Fruit fly (Drosophila melanogaster) whole organism, embryonic: ENCODE data around the gene CG11560.
A peak's percentile ranks its signal among the peaks of the same experiment; 100 is the strongest.

Source experiments
- Asciz ChIP-seq: fragments of 200-800 bp; sonication (Bioruptor generic); optimal IDR thresholded peaks from 2 replicates; lab custom pipeline; 2017; ENCODE audit warnings: missing biosample characterization, mild to moderate bottlenecking, missing genetic modification characterization, missing genetic modification reagents
- BEAF-32 ChIP-seq: fragments of 200-800 bp; sonication (Bioruptor generic); optimal IDR thresholded peaks from 3 replicates; lab custom pipeline; 2017; ENCODE audit warnings: missing biosample characterization, missing genetic modification characterization, mild to moderate bottlenecking, moderate library complexity, missing genetic modification reagents
- CG10267 ChIP-seq: fragments of 200-800 bp; sonication (Bioruptor generic); optimal IDR thresholded peaks from 2 replicates; lab custom pipeline; 2018; ENCODE audit warnings: missing biosample characterization, mild to moderate bottlenecking, missing genetic modification characterization, moderate library complexity
- CG10543 ChIP-seq: fragments of 200-800 bp; sonication (Bioruptor generic); optimal IDR thresholded peaks from 3 replicates; lab custom pipeline; 2017; ENCODE audit warnings: missing biosample characterization, mild to moderate bottlenecking, missing genetic modification characterization, moderate library complexity
- CG11093 ChIP-seq: fragments of 200-800 bp; sonication (Bioruptor generic); IDR thresholded peaks from 3 replicates; pipeline ENCODE4 v1.3.6; 2022; ENCODE audit warnings: missing biosample characterization, missing genetic modification characterization
- CG11695 ChIP-seq: fragments of 200-800 bp; sonication (Bioruptor generic); IDR thresholded peaks from 3 replicates; pipeline ENCODE4 v1.3.6; 2022; ENCODE audit warnings: missing biosample characterization, missing genetic modification characterization
- CG13296 ChIP-seq: fragments of 200-800 bp; sonication (Bioruptor generic); optimal IDR thresholded peaks from 3 replicates; lab custom pipeline; 2018; ENCODE audit warnings: missing biosample characterization, mild to moderate bottlenecking, missing genetic modification characterization
- CG14667 ChIP-seq: fragments of 200-800 bp; sonication (Bioruptor generic); IDR thresholded peaks from 2 replicates; pipeline ENCODE4 v1.3.6; 2022; ENCODE audit warnings: missing biosample characterization, missing genetic modification characterization
- CG14710 ChIP-seq: fragments of 200-800 bp; sonication (Bioruptor generic); optimal IDR thresholded peaks from 3 replicates; lab custom pipeline; 2019; ENCODE audit warnings: missing biosample characterization, mild to moderate bottlenecking, missing genetic modification characterization, moderate library complexity
- CG15073 ChIP-seq: fragments of 200-800 bp; sonication (Bioruptor generic); optimal IDR thresholded peaks from 2 replicates; lab custom pipeline; 2016; ENCODE audit warnings: missing biosample characterization, missing genetic modification characterization
- CG1647 ChIP-seq: fragments of 200-800 bp; sonication (Bioruptor generic); optimal IDR thresholded peaks from 3 replicates; lab custom pipeline; 2016; ENCODE audit warnings: missing biosample characterization, missing genetic modification characterization
- CG34224 ChIP-seq: fragments of 200-800 bp; sonication (Bioruptor generic); IDR thresholded peaks from 3 replicates; pipeline ENCODE4 v1.3.6; 2022; ENCODE audit warnings: missing biosample characterization, missing genetic modification characterization; ENCODE audit not compliant: partially characterized antibody
- CG4617 ChIP-seq: fragments of 200-800 bp; sonication (Bioruptor generic); optimal IDR thresholded peaks from 3 replicates; lab custom pipeline; 2016; ENCODE audit warnings: missing biosample characterization, missing genetic modification characterization, borderline replicate concordance
- CG6689 ChIP-seq: fragments of 200-800 bp; sonication (Bioruptor generic); IDR thresholded peaks from 2 replicates; pipeline ENCODE4 v1.3.6; 2022; ENCODE audit warnings: missing biosample characterization, missing genetic modification characterization
- CG6813 ChIP-seq: fragments of 200-800 bp; sonication (Bioruptor generic); optimal IDR thresholded peaks from 2 replicates; lab custom pipeline; 2017; ENCODE audit warnings: missing biosample characterization, missing genetic modification characterization, mild to moderate bottlenecking, moderate library complexity, missing genetic modification reagents
- CG8290 ChIP-seq, 3 experiments: fragments of 200-800 bp; sonication (Bioruptor generic); optimal IDR thresholded peaks; 2 replicates each; lab custom pipeline; 2016 to 2019; ENCODE audit warnings: missing biosample characterization in 3 of 3, missing genetic modification characterization in 3 of 3, mild to moderate bottlenecking in 2 of 3, moderate library complexity in 1 of 3
- Dref ChIP-seq: fragments of 200-800 bp; sonication (Bioruptor generic); IDR thresholded peaks from 2 replicates; pipeline ENCODE4 v1.3.6; 2022; ENCODE audit warnings: missing biosample characterization, missing genetic modification characterization
- Drgx ChIP-seq: fragments of 200-800 bp; sonication (Bioruptor generic); IDR thresholded peaks from 2 replicates; pipeline ENCODE4 v1.3.6; 2022; ENCODE audit warnings: missing biosample characterization, missing genetic modification characterization
- Ets97D ChIP-seq: fragments of 200-800 bp; sonication (Bioruptor generic); optimal IDR thresholded peaks from 3 replicates; lab custom pipeline; 2016; ENCODE audit warnings: missing biosample characterization, missing genetic modification characterization
- Hr51 ChIP-seq, 2 experiments: fragments of 200-800 bp; sonication (Bioruptor generic); optimal IDR thresholded peaks; 2 replicates in 1 of 2; 3 replicates in 1 of 2; lab custom pipeline; 2016 to 2018; ENCODE audit warnings: missing biosample characterization in 2 of 2, missing genetic modification characterization in 2 of 2, mild to moderate bottlenecking in 1 of 2, moderate library complexity in 1 of 2
- Kr ChIP-seq: fragments of 200-800 bp; sonication (Bioruptor generic); optimal IDR thresholded peaks from 2 replicates; lab custom pipeline; 2017; ENCODE audit warnings: missing biosample characterization, mild to moderate bottlenecking, missing genetic modification characterization
- MESR4 ChIP-seq: fragments of 200-800 bp; sonication (Bioruptor generic); optimal IDR thresholded peaks from 2 replicates; lab custom pipeline; 2018; ENCODE audit warnings: missing biosample characterization, mild to moderate bottlenecking, missing genetic modification characterization, moderate library complexity
- Max ChIP-seq: fragments of 200-800 bp; sonication (Bioruptor generic); optimal IDR thresholded peaks from 2 replicates; lab custom pipeline; 2016; ENCODE audit warnings: missing biosample characterization, mild to moderate bottlenecking, missing genetic modification characterization
- Poxn ChIP-seq: fragments of 200-800 bp; sonication (Bioruptor generic); IDR thresholded peaks from 2 replicates; pipeline ENCODE4 v1.3.6; 2022; ENCODE audit warnings: missing biosample characterization, missing genetic modification characterization
- Sin3A ChIP-seq: fragments of >200 bp; optimal IDR thresholded peaks from 2 replicates; lab custom pipeline; 2018
- bsh ChIP-seq, 2 experiments: fragments of 200-800 bp; sonication (Bioruptor generic); optimal IDR thresholded peaks; 2 replicates each; lab custom pipeline; 2017 to 2018; ENCODE audit warnings: mild to moderate bottlenecking in 2 of 2, missing biosample characterization in 2 of 2, missing genetic modification characterization in 2 of 2, moderate library complexity in 1 of 2
- chinmo ChIP-seq: fragments of 200-800 bp; sonication (Bioruptor generic); IDR thresholded peaks from 4 replicates; pipeline ENCODE4 v1.3.6; 2022; ENCODE audit warnings: missing biosample characterization, missing genetic modification characterization; ENCODE audit not compliant: partially characterized antibody
- corto ChIP-seq: fragments of 200-800 bp; sonication (Bioruptor generic); optimal IDR thresholded peaks from 2 replicates; lab custom pipeline; 2016; ENCODE audit warnings: missing biosample characterization, mild to moderate bottlenecking, missing genetic modification characterization, moderate library complexity
- crp ChIP-seq, 2 experiments: fragments of 200-800 bp; sonication (Bioruptor generic); optimal IDR thresholded peaks; 2 replicates in 1 of 2; 3 replicates in 1 of 2; lab custom pipeline; 2017; ENCODE audit warnings: missing biosample characterization in 2 of 2, missing genetic modification characterization in 2 of 2, mild to moderate bottlenecking in 1 of 2, moderate library complexity in 1 of 2
- dmrt11E ChIP-seq: fragments of 200-800 bp; sonication (Bioruptor generic); optimal IDR thresholded peaks from 3 replicates; lab custom pipeline; 2018; ENCODE audit warnings: missing biosample characterization, mild to moderate bottlenecking, missing genetic modification characterization, moderate library complexity
- exex ChIP-seq: fragments of 200-800 bp; sonication (Bioruptor generic); optimal IDR thresholded peaks from 4 replicates; lab custom pipeline; 2018; ENCODE audit warnings: missing biosample characterization, mild to moderate bottlenecking, missing genetic modification characterization, moderate library complexity
- gsb ChIP-seq: fragments of 200-800 bp; sonication (Bioruptor generic); IDR thresholded peaks from 2 replicates; pipeline ENCODE4 v1.3.6; 2022; ENCODE audit warnings: missing biosample characterization, missing genetic modification characterization
- insv ChIP-seq, 2 experiments: fragments of 200-800 bp; sonication (Bioruptor generic); optimal IDR thresholded peaks; 3 replicates each; lab custom pipeline; 2016 to 2018; ENCODE audit warnings: missing biosample characterization in 2 of 2, missing genetic modification characterization in 2 of 2
- inv ChIP-seq: fragments of 200-800 bp; sonication (Bioruptor generic); IDR thresholded peaks from 2 replicates; pipeline ENCODE4 v1.3.6; 2022; ENCODE audit warnings: missing biosample characterization, missing genetic modification characterization; ENCODE audit not compliant: partially characterized antibody
- jing ChIP-seq: fragments of 200-800 bp; sonication (Bioruptor generic); optimal IDR thresholded peaks from 2 replicates; lab custom pipeline; 2018; ENCODE audit warnings: missing biosample characterization, mild to moderate bottlenecking, missing genetic modification characterization
- jumu ChIP-seq: fragments of 200-800 bp; sonication (Bioruptor generic); optimal IDR thresholded peaks from 3 replicates; lab custom pipeline; 2016; ENCODE audit warnings: missing biosample characterization, missing genetic modification characterization
- knrl ChIP-seq: fragments of 200-800 bp; sonication (Bioruptor generic); IDR thresholded peaks from 3 replicates; pipeline ENCODE4 v1.3.6; 2022; ENCODE audit warnings: missing biosample characterization, missing genetic modification characterization; ENCODE audit not compliant: partially characterized antibody
- lbe ChIP-seq: fragments of 200-800 bp; sonication (Bioruptor generic); optimal IDR thresholded peaks from 2 replicates; lab custom pipeline; 2016; ENCODE audit warnings: missing biosample characterization, mild to moderate bottlenecking, missing genetic modification characterization
- maf-S ChIP-seq: fragments of 200-800 bp; sonication (Bioruptor generic); optimal IDR thresholded peaks from 2 replicates; lab custom pipeline; 2016; ENCODE audit warnings: missing biosample characterization, missing genetic modification characterization
- mam ChIP-seq: fragments of 200-800 bp; sonication (Bioruptor generic); optimal IDR thresholded peaks from 3 replicates; lab custom pipeline; 2016; ENCODE audit warnings: missing biosample characterization, missing genetic modification characterization
- mld ChIP-seq: fragments of 200-800 bp; sonication (Bioruptor generic); IDR thresholded peaks from 3 replicates; pipeline ENCODE4 v1.3.6; 2022; ENCODE audit warnings: missing biosample characterization, missing genetic modification characterization; ENCODE audit not compliant: partially characterized antibody
- nom ChIP-seq: fragments of 200-800 bp; sonication (Bioruptor generic); optimal IDR thresholded peaks from 2 replicates; lab custom pipeline; 2017; ENCODE audit warnings: missing biosample characterization, missing genetic modification characterization, mild to moderate bottlenecking, moderate library complexity, missing genetic modification reagents
- sens ChIP-seq: fragments of 200-800 bp; sonication (Bioruptor generic); peaks from one replicate; lab custom pipeline; 2016; ENCODE audit warnings: missing biosample characterization, missing genetic modification characterization
- unc-4 ChIP-seq: fragments of 200-800 bp; sonication (Bioruptor generic); IDR thresholded peaks from 2 replicates; pipeline ENCODE4 v1.3.6; 2022; ENCODE audit warnings: missing biosample characterization, missing genetic modification characterization; ENCODE audit not compliant: partially characterized antibody
- vnd ChIP-seq: fragments of 200-800 bp; sonication (Bioruptor generic); IDR thresholded peaks from 3 replicates; pipeline ENCODE4 v1.3.6; 2022; ENCODE audit warnings: missing biosample characterization, missing genetic modification characterization; ENCODE audit not compliant: partially characterized antibody
- vvl ChIP-seq: fragments of 200-800 bp; sonication (Bioruptor generic); IDR thresholded peaks from 2 replicates; pipeline ENCODE4 v1.3.6; 2022; ENCODE audit warnings: missing biosample characterization, missing genetic modification characterization

The CG11560 gene

dm6 chr3L:12115103-12115502 is 4.7 kb upstream of the CG11560 start:
- TF ChIP-seq crp (GFP tag; optimal IDR thresholded peaks at IDR 0.05; lab: Kevin White, UChicago) (no peak), Kr (GFP tag; lab: Kevin White, UChicago) (no peak), sens (GFP tag; lab: Kevin White, UChicago) (peak; percentile 66), nom (peak; percentile 78), CG1647 (GFP tag; lab: Kevin White, UChicago) (no peak), bsh (GFP tag; optimal IDR thresholded peaks at IDR 0.05; lab: Kevin White, UChicago) (peak in 1 of 2 experiments; percentile 81), lbe (GFP tag; lab: Kevin White, UChicago) (peak; percentile 91), CG6689 (GFP tag; lab: Robert Waterston, UW) (no peak), jing (no peak), corto (GFP tag; lab: Kevin White, UChicago) (peak; percentile 90), CG14667 (no peak), Drgx (GFP tag; lab: Robert Waterston, UW) (peak; percentile 65)

- TF ChIP-seq insv (GFP tag; optimal IDR thresholded peaks at IDR 0.05; lab: Kevin White, UChicago) (no peak), CG8290 (GFP tag; optimal IDR thresholded peaks at IDR 0.05; lab: Kevin White, UChicago) (no peak), CG8290 (tag; optimal IDR thresholded peaks at IDR 0.05; lab: Kevin White, UChicago) (peak in 1 of 2 experiments; percentile 63), knrl (GFP tag; lab: Robert Waterston, UW) (peak; percentile 90), vnd (GFP tag; lab: Robert Waterston, UW) (peak; percentile 84), gsb (GFP tag; lab: Robert Waterston, UW) (no peak), mam (GFP tag; lab: Kevin White, UChicago) (peak; percentile 47), unc-4 (GFP tag; lab: Robert Waterston, UW) (peak; percentile 98), dmrt11E (tag; lab: Kevin White, UChicago) (no peak), Hr51 (GFP tag; optimal IDR thresholded peaks at IDR 0.05; lab: Kevin White, UChicago) (no peak), CG6813 (GFP tag; lab: Kevin White, UChicago) (no peak), jumu (GFP tag; lab: Kevin White, UChicago) (peak; percentile 8), Max (peak; percentile 56), CG14710 (tag; lab: Kevin White, UChicago) (peak; percentile 66), CG10267 (tag; lab: Kevin White, UChicago) (peak; percentile 98), Dref (GFP tag; lab: Robert Waterston, UW) (peak; percentile 97), mld (GFP tag; lab: Robert Waterston, UW) (peak; percentile 87), BEAF-32 (GFP tag; lab: Kevin White, UChicago) (peak; percentile 93), inv (GFP tag; lab: Robert Waterston, UW) (peak; percentile 90), Asciz (GFP tag; lab: Kevin White, UChicago) (no peak), exex (tag; lab: Kevin White, UChicago) (no peak), chinmo (peak; percentile 95; the same call in 3 of the 4 replicates), CG11093 (GFP tag; lab: Robert Waterston, UW) (peak; percentile 17; the same call in 1 of the 3 replicates), Poxn (GFP tag; lab: Robert Waterston, UW) (no peak), Sin3A (lab: Kevin White, UChicago) (peak; percentile 13), CG4617 (GFP tag; lab: Kevin White, UChicago) (peak; percentile 82), CG10543 (GFP tag; lab: Kevin White, UChicago) (no peak), CG11695 (GFP tag; lab: Robert Waterston, UW) (0 out of 3 replicates have a peak, but pooled peaks have one; percentile 23), maf-S (GFP tag; lab: Kevin White, UChicago) (no peak), CG15073 (GFP tag; lab: Kevin White, UChicago) (no peak), MESR4 (GFP tag; lab: Kevin White, UChicago) (peak; percentile 67), vvl (peak; percentile 30), CG13296 (GFP tag; lab: Kevin White, UChicago) (peak; percentile 29), CG34224 (GFP tag; lab: Robert Waterston, UW) (peak; percentile 94), Ets97D (GFP tag; lab: Kevin White, UChicago) (peak; percentile 58)
These were observed 3.7 kb upstream of the CG11560 start, which contains the start of gene vers for dm6 chr3L:12115966-12116735. vers (plus strand) TSS chr3L:12116101.
